Fruit fly (Drosophila melanogaster) whole organism, embryonic: Measurements from ENCODE around the gene CG2854.

Source experiments
- B-H1 ChIP-seq: fragments of 200-800 bp; sonication (Bioruptor generic); IDR thresholded peaks from 3 replicates; pipeline ENCODE4 v1.3.6; 2022; ENCODE audit warnings: missing biosample characterization, missing genetic modification characterization
- BEAF-32 ChIP-seq: fragments of 200-800 bp; sonication (Bioruptor generic); optimal IDR thresholded peaks from 3 replicates; lab custom pipeline; 2017; ENCODE audit warnings: missing biosample characterization, missing genetic modification characterization, mild to moderate bottlenecking, moderate library complexity, missing genetic modification reagents
- Bgb ChIP-seq: fragments of 200-800 bp; sonication (Bioruptor generic); IDR thresholded peaks from 2 replicates; pipeline ENCODE4 v1.3.6; 2022; ENCODE audit warnings: missing biosample characterization, missing genetic modification characterization; ENCODE audit not compliant: partially characterized antibody
- Blimp-1 ChIP-seq: fragments of 200-800 bp; sonication (Bioruptor generic); optimal IDR thresholded peaks from 3 replicates; lab custom pipeline; 2018; ENCODE audit warnings: missing biosample characterization, missing genetic modification characterization, mild to moderate bottlenecking, moderate library complexity, missing genetic modification reagents
- Bteb2 ChIP-seq: fragments of 200-800 bp; sonication (Bioruptor generic); optimal IDR thresholded peaks from 2 replicates; lab custom pipeline; 2016; ENCODE audit warnings: missing biosample characterization, missing genetic modification characterization
- CG11247 ChIP-seq: fragments of 200-800 bp; sonication (Bioruptor generic); IDR thresholded peaks from 2 replicates; pipeline ENCODE4 v1.3.6; 2022; ENCODE audit warnings: missing biosample characterization, missing genetic modification characterization
- CG12769 ChIP-seq: fragments of 200-800 bp; sonication (Bioruptor generic); optimal IDR thresholded peaks from 2 replicates; lab custom pipeline; 2019; ENCODE audit warnings: missing biosample characterization, mild to moderate bottlenecking, missing genetic modification characterization, moderate library complexity
- CG14860 ChIP-seq: fragments of 200-800 bp; sonication (Bioruptor generic); IDR thresholded peaks from 3 replicates; pipeline ENCODE4 v1.3.6; 2022; ENCODE audit warnings: missing biosample characterization, missing genetic modification characterization; ENCODE audit not compliant: partially characterized antibody
- CG17802 ChIP-seq: fragments of 200-800 bp; sonication (Bioruptor generic); optimal IDR thresholded peaks from 2 replicates; lab custom pipeline; 2018; ENCODE audit warnings: missing biosample characterization, mild to moderate bottlenecking, missing genetic modification characterization, moderate library complexity
- CG30403 ChIP-seq: fragments of 200-800 bp; sonication (Bioruptor generic); optimal IDR thresholded peaks from 3 replicates; lab custom pipeline; 2016; ENCODE audit warnings: missing biosample characterization, missing genetic modification characterization
- CG3065 ChIP-seq: fragments of 200-800 bp; sonication (Bioruptor generic); optimal IDR thresholded peaks from 2 replicates; lab custom pipeline; 2016; ENCODE audit warnings: missing biosample characterization, missing genetic modification characterization
- CG31224 ChIP-seq: fragments of 200-800 bp; sonication (Bioruptor generic); IDR thresholded peaks from 2 replicates; pipeline ENCODE4 v1.3.6; 2022; ENCODE audit warnings: missing biosample characterization, missing genetic modification characterization
- CG33557 ChIP-seq: fragments of 200-800 bp; sonication (Bioruptor generic); optimal IDR thresholded peaks from 2 replicates; lab custom pipeline; 2019; ENCODE audit warnings: missing biosample characterization, mild to moderate bottlenecking, missing genetic modification characterization, moderate library complexity
- CG3838 ChIP-seq: fragments of 200-800 bp; sonication (Bioruptor generic); optimal IDR thresholded peaks from 3 replicates; lab custom pipeline; 2016; ENCODE audit warnings: missing biosample characterization, missing genetic modification characterization
- CG4328 ChIP-seq: fragments of 200-800 bp; sonication (Bioruptor generic); optimal IDR thresholded peaks from 3 replicates; lab custom pipeline; 2017; ENCODE audit warnings: missing biosample characterization, missing genetic modification reagents, missing genetic modification characterization
- CG9727 ChIP-seq: fragments of 200-800 bp; sonication (Bioruptor generic); optimal IDR thresholded peaks from 3 replicates; lab custom pipeline; 2017; ENCODE audit warnings: missing biosample characterization, mild to moderate bottlenecking, missing genetic modification characterization
- CoRest ChIP-seq: fragments of 200-800 bp; sonication (Bioruptor generic); optimal IDR thresholded peaks from 3 replicates; lab custom pipeline; 2018; ENCODE audit warnings: missing biosample characterization, mild to moderate bottlenecking, missing genetic modification characterization, moderate library complexity
- D ChIP-seq, 2 experiments: fragments of 200-800 bp in 1 of 2; fragments of >200 bp in 1 of 2; sonication (Bioruptor generic) in 1 of 2; optimal IDR thresholded peaks; 2 replicates in 1 of 2; 3 replicates in 1 of 2; lab custom pipeline; 2017; ENCODE audit warnings: mild to moderate bottlenecking in 1 of 2, missing biosample characterization in 1 of 2, missing genetic modification characterization in 1 of 2, missing genetic modification reagents in 1 of 2
- Dip2 ChIP-seq: fragments of 200-800 bp; sonication (Bioruptor generic); IDR thresholded peaks from 2 replicates; pipeline ENCODE4 v1.3.6; 2022; ENCODE audit warnings: missing biosample characterization, missing genetic modification characterization
- Doc3 ChIP-seq: fragments of 200-800 bp; sonication (Bioruptor generic); IDR thresholded peaks from 3 replicates; pipeline ENCODE4 v1.3.6; 2022; ENCODE audit warnings: missing biosample characterization, missing genetic modification characterization; ENCODE audit not compliant: partially characterized antibody
- E2f2 ChIP-seq: fragments of 200-800 bp; sonication (Bioruptor generic); IDR thresholded peaks from 2 replicates; pipeline ENCODE4 v1.3.6; 2022; ENCODE audit warnings: missing biosample characterization, missing genetic modification characterization
- Fer1 ChIP-seq: fragments of 200-800 bp; sonication (Bioruptor generic); optimal IDR thresholded peaks from 2 replicates; lab custom pipeline; 2017; ENCODE audit warnings: missing biosample characterization, mild to moderate bottlenecking, missing genetic modification characterization
- GATAe ChIP-seq: fragments of 200-800 bp; sonication (Bioruptor generic); conservative IDR thresholded peaks from 2 replicates; pipeline ENCODE4 v1.3.6; 2022; ENCODE audit warnings: missing biosample characterization, missing genetic modification characterization
- H2.0 ChIP-seq: fragments of 200-800 bp; sonication (Bioruptor generic); IDR thresholded peaks from 2 replicates; pipeline ENCODE4 v1.3.6; 2022; ENCODE audit warnings: missing biosample characterization, missing genetic modification characterization
- Hsf ChIP-seq: fragments of 200-800 bp; sonication (Bioruptor generic); optimal IDR thresholded peaks from 3 replicates; lab custom pipeline; 2016; ENCODE audit warnings: missing biosample characterization, missing genetic modification characterization
- Lim3 ChIP-seq: fragments of 200-800 bp; sonication (Bioruptor generic); IDR thresholded peaks from 2 replicates; pipeline ENCODE4 v1.3.6; 2022; ENCODE audit warnings: missing biosample characterization, missing genetic modification characterization
- MTF-1 ChIP-seq: fragments of 200-800 bp; sonication (Bioruptor generic); optimal IDR thresholded peaks from 2 replicates; lab custom pipeline; 2018; ENCODE audit warnings: missing biosample characterization, mild to moderate bottlenecking, missing genetic modification characterization, borderline replicate concordance
- Oaz ChIP-seq: fragments of 200-800 bp; sonication (Bioruptor generic); IDR thresholded peaks from 2 replicates; pipeline ENCODE4 v1.3.6; 2022; ENCODE audit warnings: missing biosample characterization, missing genetic modification characterization
- Rx ChIP-seq: fragments of 200-800 bp; sonication (Bioruptor generic); IDR thresholded peaks from 2 replicates; pipeline ENCODE4 v1.3.6; 2022; ENCODE audit warnings: missing biosample characterization, missing genetic modification characterization
- Xrp1 ChIP-seq: fragments of 200-800 bp; sonication (Bioruptor generic); IDR thresholded peaks from 2 replicates; pipeline ENCODE4 v1.3.6; 2022; ENCODE audit warnings: missing biosample characterization, missing genetic modification characterization
- YL-1 ChIP-seq: fragments of 200-800 bp; sonication (Bioruptor generic); optimal IDR thresholded peaks from 3 replicates; lab custom pipeline; 2017; ENCODE audit warnings: missing biosample characterization, mild to moderate bottlenecking, missing genetic modification characterization
- bigmax ChIP-seq: fragments of 200-800 bp; sonication (Bioruptor generic); optimal IDR thresholded peaks from 2 replicates; lab custom pipeline; 2018; ENCODE audit warnings: missing biosample characterization, mild to moderate bottlenecking, missing genetic modification characterization
- dimm ChIP-seq: fragments of 200-800 bp; sonication (Bioruptor generic); IDR thresholded peaks from 2 replicates; pipeline ENCODE4 v1.3.6; 2022; ENCODE audit warnings: missing biosample characterization, missing genetic modification characterization
- fu2 ChIP-seq: fragments of 200-800 bp; sonication (Bioruptor generic); optimal IDR thresholded peaks from 2 replicates; lab custom pipeline; 2016; ENCODE audit warnings: missing biosample characterization, missing genetic modification characterization
- gsb-n ChIP-seq: fragments of 200-800 bp; sonication (Bioruptor generic); optimal IDR thresholded peaks from 3 replicates; lab custom pipeline; 2018; ENCODE audit warnings: missing biosample characterization, mild to moderate bottlenecking, missing genetic modification characterization
- gt ChIP-seq: fragments of 200-800 bp; sonication (Bioruptor generic); IDR thresholded peaks from 2 replicates; pipeline ENCODE4 v1.3.6; 2022; ENCODE audit warnings: missing biosample characterization, missing genetic modification characterization
- kay ChIP-seq: fragments of 200-800 bp; sonication (Bioruptor generic); optimal IDR thresholded peaks from 2 replicates; lab custom pipeline; 2016; ENCODE audit warnings: missing biosample characterization, missing genetic modification characterization
- klu ChIP-seq: fragments of 200-800 bp; sonication (Bioruptor generic); IDR thresholded peaks from 2 replicates; pipeline ENCODE4 v1.3.6; 2022; ENCODE audit warnings: missing biosample characterization, missing genetic modification characterization
- kni ChIP-seq: fragments of 200-800 bp; sonication (Bioruptor generic); optimal IDR thresholded peaks from 3 replicates; lab custom pipeline; 2017; ENCODE audit warnings: mild to moderate bottlenecking, missing biosample characterization, missing genetic modification reagents, missing genetic modification characterization
- knrl ChIP-seq: fragments of 200-800 bp; sonication (Bioruptor generic); IDR thresholded peaks from 3 replicates; pipeline ENCODE4 v1.3.6; 2022; ENCODE audit warnings: missing biosample characterization, missing genetic modification characterization; ENCODE audit not compliant: partially characterized antibody
- lmd ChIP-seq: fragments of 200-800 bp; sonication (Bioruptor generic); IDR thresholded peaks from 2 replicates; pipeline ENCODE4 v1.3.6; 2022; ENCODE audit warnings: missing biosample characterization, missing genetic modification characterization
- pfk ChIP-seq: fragments of 200-800 bp; sonication (Bioruptor generic); optimal IDR thresholded peaks from 2 replicates; lab custom pipeline; 2018; ENCODE audit warnings: missing biosample characterization, mild to moderate bottlenecking, missing genetic modification characterization, moderate library complexity
- pita ChIP-seq: fragments of 200-800 bp; sonication (Bioruptor generic); optimal IDR thresholded peaks from 2 replicates; lab custom pipeline; 2017; ENCODE audit warnings: missing biosample characterization, mild to moderate bottlenecking, missing genetic modification characterization
- rib ChIP-seq: fragments of 200-800 bp; sonication (Bioruptor generic); IDR thresholded peaks from 2 replicates; pipeline ENCODE4 v1.3.6; 2022; ENCODE audit warnings: missing biosample characterization, missing genetic modification characterization
- schlank ChIP-seq: fragments of 200-800 bp; sonication (Bioruptor generic); optimal IDR thresholded peaks from 2 replicates; lab custom pipeline; 2018; ENCODE audit warnings: missing biosample characterization, mild to moderate bottlenecking, missing genetic modification characterization
- usp ChIP-seq: fragments of >200 bp; optimal IDR thresholded peaks from 2 replicates; lab custom pipeline; 2017; ENCODE audit warnings: missing biosample characterization, missing genetic modification characterization
- vnd ChIP-seq: fragments of 200-800 bp; sonication (Bioruptor generic); IDR thresholded peaks from 3 replicates; pipeline ENCODE4 v1.3.6; 2022; ENCODE audit warnings: missing biosample characterization, missing genetic modification characterization; ENCODE audit not compliant: partially characterized antibody
- zf30C ChIP-seq: fragments of 200-800 bp; sonication (Bioruptor generic); optimal IDR thresholded peaks from 3 replicates; lab custom pipeline; 2018; ENCODE audit warnings: missing biosample characterization, mild to moderate bottlenecking, missing genetic modification characterization

CG2854 gene

DNA sequence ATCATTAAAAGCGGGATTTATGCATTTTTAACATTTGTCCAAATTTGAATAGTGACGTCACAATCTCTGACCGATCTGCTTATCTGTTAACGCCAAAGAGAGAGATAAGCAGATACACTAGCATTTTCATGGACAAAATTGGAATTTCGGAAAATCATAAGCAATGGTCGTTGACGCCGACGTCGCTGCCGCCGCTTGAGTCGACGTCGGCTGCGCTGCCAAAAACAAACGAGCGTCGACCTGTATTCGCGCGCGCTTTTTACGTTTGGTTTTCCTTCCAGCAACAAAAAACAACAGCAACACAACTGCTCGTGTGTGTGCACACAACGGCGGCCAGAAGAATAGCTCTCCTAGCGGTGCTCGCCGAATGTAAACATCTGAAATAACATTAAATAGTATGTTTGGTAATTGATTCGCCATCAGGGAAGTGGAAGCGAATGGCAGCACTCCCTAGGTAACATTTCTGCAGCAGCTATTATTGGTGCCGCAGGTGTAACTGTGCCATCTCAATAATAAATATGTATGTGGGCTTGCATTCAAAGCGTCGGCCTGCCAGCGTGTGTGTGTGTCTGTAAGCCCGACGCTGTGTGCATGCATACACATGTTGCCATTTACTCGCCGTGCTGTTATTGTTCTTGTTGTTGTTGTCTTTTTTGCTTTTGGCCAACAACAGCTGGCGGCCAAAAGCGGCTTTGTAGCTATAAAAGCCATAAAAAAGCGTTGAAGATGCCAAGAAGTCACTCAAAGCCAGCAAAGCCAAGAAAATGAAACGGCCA, 26.4 kb upstream of the CG2854 start (continued):
- peak; percentile 94 for TF ChIP-seq rib (GFP tag; lab: Robert Waterston, UW)
- peak; percentile 84 for TF ChIP-seq Bteb2 (GFP tag; lab: Kevin White, UChicago)
- peak; percentile 78 for TF ChIP-seq GATAe (GFP tag; lab: Robert Waterston, UW)
- TF ChIP-seq CG9727 (GFP tag; lab: Kevin White, UChicago) = peak; percentile 91
- peak; percentile 90 for TF ChIP-seq gsb-n (tag; lab: Kevin White, UChicago)
- TF ChIP-seq Oaz = peak; percentile 95
- peak; percentile 98 for TF ChIP-seq H2.0 (GFP tag; lab: Robert Waterston, UW)
- peak; percentile 88 for TF ChIP-seq CG17802
- TF ChIP-seq pfk = no peak
- peak; percentile 84 for TF ChIP-seq kay (GFP tag; lab: Kevin White, UChicago)
- TF ChIP-seq CG3838 (GFP tag; lab: Kevin White, UChicago) = peak; percentile 87
- TF ChIP-seq CG3065 (GFP tag; lab: Kevin White, UChicago) = peak; percentile 69
- TF ChIP-seq CG11247 (GFP tag; lab: Robert Waterston, UW) = peak; percentile 97
- peak; percentile 94 for TF ChIP-seq schlank
- TF ChIP-seq Doc3 = no peak
- TF ChIP-seq Fer1 (GFP tag; lab: Kevin White, UChicago) = peak; percentile 91
- TF ChIP-seq gt = peak; percentile 92
- TF ChIP-seq bigmax = peak; percentile 44
- peak; percentile 90 for TF ChIP-seq Blimp-1 (GFP tag; lab: Kevin White, UChicago)
- peak; percentile 96 for TF ChIP-seq B-H1
- peak; percentile 90 for TF ChIP-seq CG30403 (GFP tag; lab: Kevin White, UChicago)
- 0 out of 2 replicates have a peak, but pooled peaks have one; percentile 40 for TF ChIP-seq Dip2 (GFP tag; lab: Robert Waterston, UW)
- no peak for TF ChIP-seq D (optimal IDR thresholded peaks at IDR 0.05; lab: Kevin White, UChicago)
- TF ChIP-seq D (GFP tag; optimal IDR thresholded peaks at IDR 0.05; lab: Kevin White, UChicago) = peak; percentile 95
- peak; percentile 66 for TF ChIP-seq kni (GFP tag; lab: Kevin White, UChicago)
- TF ChIP-seq CG14860 (GFP tag; lab: Robert Waterston, UW) = no peak
- TF ChIP-seq CG31224 (GFP tag; lab: Robert Waterston, UW) = peak; percentile 88
- peak; percentile 92 for TF ChIP-seq Hsf (GFP tag; lab: Kevin White, UChicago)
- no peak for TF ChIP-seq zf30C (GFP tag; lab: Kevin White, UChicago)
- TF ChIP-seq Rx (GFP tag; lab: Robert Waterston, UW) = peak; percentile 97
- TF ChIP-seq dimm = peak; percentile 96
- peak; percentile 88 for TF ChIP-seq klu (GFP tag; lab: Robert Waterston, UW)
- TF ChIP-seq MTF-1 = peak; percentile 88
- TF ChIP-seq fu2 (GFP tag; lab: Kevin White, UChicago) = peak; percentile 89
- TF ChIP-seq vnd (GFP tag; lab: Robert Waterston, UW) = no peak
- peak; percentile 83 for TF ChIP-seq E2f2 (GFP tag; lab: Robert Waterston, UW)
- TF ChIP-seq lmd (GFP tag; lab: Robert Waterston, UW) = peak; percentile 98
- no peak for TF ChIP-seq Bgb
- TF ChIP-seq CG4328 (GFP tag; lab: Kevin White, UChicago) = peak; percentile 61
- peak; percentile 95 for TF ChIP-seq CoRest (tag; lab: Kevin White, UChicago)
- TF ChIP-seq pita (GFP tag; lab: Kevin White, UChicago) = no peak
- no peak for TF ChIP-seq usp (GFP tag; lab: Kevin White, UChicago)
- TF ChIP-seq Lim3 (GFP tag; lab: Robert Waterston, UW) = peak; percentile 88
- no peak for TF ChIP-seq knrl (GFP tag; lab: Robert Waterston, UW)
- peak; percentile 99 for TF ChIP-seq CG12769
- peak; percentile 76 for TF ChIP-seq YL-1 (GFP tag; lab: Kevin White, UChicago)
- peak; percentile 96 for TF ChIP-seq Xrp1 (GFP tag; lab: Robert Waterston, UW)
- TF ChIP-seq BEAF-32 (GFP tag; lab: Kevin White, UChicago) = peak; percentile 9
- peak; percentile 65 for TF ChIP-seq CG33557
